Worm (Caenorhabditis elegans) whole organism, early embryonic: ENCODE measurements around the gene cox-6A.

Source experiments
- aly-1 ChIP-seq: sonication (generic microtip); optimal IDR thresholded peaks from 2 replicates; lab custom pipeline; 2016; ENCODE audit warnings: missing genetic modification characterization, missing compliant biosample characterization
- ama-1 ChIP-seq: fragments of 150-350 bp; optimal IDR thresholded peaks from 2 replicates; lab custom pipeline; 2014
- ceh-13 ChIP-seq: fragments of 200-800 bp; sonication (Bioruptor generic); optimal IDR thresholded peaks from 2 replicates; lab custom pipeline; 2018; ENCODE audit warnings: mild to moderate bottlenecking, missing genetic modification characterization, missing compliant biosample characterization
- ceh-36 ChIP-seq: sonication (generic microtip); optimal IDR thresholded peaks from 2 replicates; lab custom pipeline; 2016; ENCODE audit warnings: missing genetic modification characterization, inconsistent platforms, missing compliant biosample characterization
- ets-7 ChIP-seq: sonication (generic microtip); optimal IDR thresholded peaks from 2 replicates; lab custom pipeline; 2016; ENCODE audit warnings: missing genotype, missing genetic modification characterization, missing compliant biosample characterization
- flt-1 ChIP-seq: fragments of 200-800 bp; sonication (Bioruptor generic); IDR thresholded peaks from 2 replicates; pipeline ENCODE4 v1.3.6; 2022; ENCODE audit warnings: missing genetic modification characterization, missing compliant biosample characterization
- hmg-4 ChIP-seq: fragments of 200-800 bp; sonication (Bioruptor generic); optimal IDR thresholded peaks from 2 replicates; lab custom pipeline; 2018; ENCODE audit warnings: mild to moderate bottlenecking, missing genetic modification characterization, missing compliant biosample characterization
- hnd-1 ChIP-seq: sonication (generic microtip); optimal IDR thresholded peaks from 2 replicates; lab custom pipeline; 2016; ENCODE audit warnings: missing genetic modification characterization, missing compliant biosample characterization
- pes-1 ChIP-seq: fragments of 200-800 bp; sonication (Bioruptor generic); IDR thresholded peaks from 2 replicates; pipeline ENCODE4 v1.3.6; 2022; ENCODE audit warnings: missing genetic modification reagents, missing genetic modification characterization, missing compliant biosample characterization
- sea-1 ChIP-seq: fragments of 200-800 bp; sonication (Bioruptor generic); conservative IDR thresholded peaks from 2 replicates; pipeline ENCODE4 v1.3.6; 2022; ENCODE audit warnings: missing genetic modification characterization, missing compliant biosample characterization
- tbx-11 ChIP-seq: fragments of 200-800 bp; sonication (Bioruptor generic); IDR thresholded peaks from 2 replicates; pipeline ENCODE4 v1.3.6; 2022; ENCODE audit warnings: missing genetic modification characterization, missing compliant biosample characterization
- tbx-37 ChIP-seq: fragments of 200-800 bp; sonication (Bioruptor generic); conservative IDR thresholded peaks from 2 replicates; pipeline ENCODE4 v1.3.6; 2022; ENCODE audit warnings: missing genetic modification reagents, missing genetic modification characterization, missing compliant biosample characterization

- no peak for TF ChIP-seq aly-1 (tag; lab: Kevin White, UChicago)
- no peak for TF ChIP-seq ets-7 (tag; lab: Kevin White, UChicago)
- TF ChIP-seq ceh-36 (tag; lab: Kevin White, UChicago) = no peak
- TF ChIP-seq tbx-11 (GFP tag; lab: Robert Waterston, UW) = no peak
- TF ChIP-seq flt-1 (GFP tag; lab: Robert Waterston, UW) = no peak
- TF ChIP-seq hnd-1 (tag; lab: Kevin White, UChicago) = no peak
- TF ChIP-seq ama-1 (lab: Kevin White, UChicago) = no peak
- TF ChIP-seq pes-1 (GFP tag; lab: Robert Waterston, UW) = no peak
- TF ChIP-seq sea-1 (GFP tag; lab: Robert Waterston, UW) = no peak
- no peak for TF ChIP-seq ceh-13
- TF ChIP-seq tbx-37 = no peak
- TF ChIP-seq hmg-4 (GFP tag; lab: Kevin White, UChicago) = no peak
Observed at ce11 chrIII:5085529-5085928, 4.0 kb downstream of the cox-6A start, which contains the start of gene cah-1.
